Worm (Caenorhabditis elegans) whole organism, young adult: Measurements from ENCODE around the gene F55G7.1.

Experiments used
- F10E7.11 ChIP-seq: sonication (generic microtip); optimal IDR thresholded peaks from 2 replicates; lab custom pipeline; 2017; ENCODE audit warnings: mild to moderate bottlenecking, missing genetic modification characterization, moderate library complexity, missing compliant biosample characterization
- F33H1.4 ChIP-seq: fragments of 200-800 bp; sonication (Bioruptor generic); IDR thresholded peaks from 2 replicates; pipeline ENCODE4 v1.3.6; 2022; ENCODE audit warnings: missing genetic modification reagents, missing genetic modification characterization, missing compliant biosample characterization
- pha-4 ChIP-seq: fragments of 150-350 bp; sonication (generic microtip); optimal IDR thresholded peaks from 2 replicates; lab custom pipeline; 2014; ENCODE audit warnings: missing biosample characterization, missing genetic modification reagents, missing genetic modification characterization
- sea-2 ChIP-seq: fragments of 200-800 bp; sonication (Bioruptor generic); IDR thresholded peaks from 2 replicates; pipeline ENCODE4 v1.3.6; 2022; ENCODE audit warnings: missing genetic modification characterization, missing compliant biosample characterization
- unc-62 ChIP-seq: fragments of 150-350 bp; optimal IDR thresholded peaks from 2 replicates; lab custom pipeline; 2014; ENCODE audit warnings: missing biosample characterization, missing genetic modification reagents, missing genetic modification characterization

- no peak for TF ChIP-seq F10E7.11 (tag; lab: Kevin White, UChicago)
- TF ChIP-seq pha-4 (tag; lab: Kevin White, UChicago), result no peak
- TF ChIP-seq unc-62 (GFP tag; lab: Kevin White, UChicago), result no peak
- TF ChIP-seq sea-2 (GFP tag; lab: Robert Waterston, UW), result no peak
- no peak for TF ChIP-seq F33H1.4 (GFP tag; lab: Robert Waterston, UW)
Observed at ce11 chrX:11885577-11885976, 38.7 kb upstream of the F55G7.1 start, which contains the start of gene Y62H9A.7.
